Fruit fly (Drosophila melanogaster) whole organism, wandering third instar larva: ENCODE data around the gene CG6432.

Experiments
- CG32264 ChIP-seq: fragments of 200-800 bp; sonication (Bioruptor generic); optimal IDR thresholded peaks from 2 replicates; lab custom pipeline; 2016; ENCODE audit warnings: missing biosample characterization, missing genetic modification characterization
- CG9705 ChIP-seq: fragments of 200-800 bp; sonication (Bioruptor generic); optimal IDR thresholded peaks from 2 replicates; lab custom pipeline; 2018; ENCODE audit warnings: missing biosample characterization, mild to moderate bottlenecking, missing genetic modification characterization
- CrebA ChIP-seq: fragments of 200-800 bp; sonication (Bioruptor generic); optimal IDR thresholded peaks from 2 replicates; lab custom pipeline; 2016; ENCODE audit warnings: missing biosample characterization, mild to moderate bottlenecking, missing genetic modification characterization, borderline replicate concordance
- Dfd ChIP-seq: fragments of >200 bp; optimal IDR thresholded peaks from 2 replicates; lab custom pipeline; 2017; ENCODE audit warnings: missing biosample characterization, missing genetic modification characterization
- Dif ChIP-seq: fragments of 200-275, 200-300 bp; sonication (Bioruptor generic); optimal IDR thresholded peaks from 2 replicates; lab custom pipeline; 2018; ENCODE audit warnings: missing biosample characterization, missing genetic modification characterization; ENCODE audit not compliant: partially characterized antibody
- GATAd ChIP-seq: sonication (Bioruptor generic); optimal IDR thresholded peaks from 2 replicates; lab custom pipeline; 2016; ENCODE audit warnings: missing biosample characterization, missing genetic modification characterization
- HLH106 ChIP-seq: fragments of 200-800 bp; optimal IDR thresholded peaks from 3 replicates; lab custom pipeline; 2019; ENCODE audit warnings: missing biosample characterization, mild to moderate bottlenecking, missing genetic modification characterization, moderate library complexity
- Hr83 ChIP-seq: fragments of 200-300 bp; sonication (Bioruptor generic); optimal IDR thresholded peaks from 2 replicates; lab custom pipeline; 2016; ENCODE audit warnings: missing biosample characterization, mild to moderate bottlenecking, missing genetic modification characterization, moderate library complexity; ENCODE audit not compliant: poor library complexity, severe bottlenecking
- Jra ChIP-seq: sonication (Bioruptor generic); optimal IDR thresholded peaks from 2 replicates; lab custom pipeline; 2016; ENCODE audit warnings: missing biosample characterization, missing genetic modification characterization
- Mio ChIP-seq: sonication (Bioruptor generic); optimal IDR thresholded peaks from 2 replicates; lab custom pipeline; 2016; ENCODE audit warnings: missing biosample characterization, missing genetic modification characterization
- Myc ChIP-seq: fragments of >200 bp; optimal IDR thresholded peaks from 2 replicates; lab custom pipeline; 2017
- N ChIP-seq: fragments of >200 bp; optimal IDR thresholded peaks from 2 replicates; lab custom pipeline; 2018; ENCODE audit warnings: missing biosample characterization, missing external identifiers, missing genetic modification characterization
- OdsH ChIP-seq: fragments of 200-800 bp; sonication (Bioruptor generic); optimal IDR thresholded peaks from 2 replicates; lab custom pipeline; 2016; ENCODE audit warnings: missing biosample characterization, mild to moderate bottlenecking, missing genetic modification characterization
- Rel ChIP-seq, 2 experiments: fragments of 200-800 bp; sonication (Bioruptor generic) in 1 of 2; optimal IDR thresholded peaks; 2 replicates in 1 of 2; 3 replicates in 1 of 2; lab custom pipeline; 2016 to 2019; ENCODE audit warnings: mild to moderate bottlenecking in 2 of 2, missing biosample characterization in 2 of 2, missing genetic modification characterization in 2 of 2, moderate library complexity in 1 of 2
- Vsx2 ChIP-seq: fragments of 200-300, 225-300 bp; sonication (Bioruptor generic); optimal IDR thresholded peaks from 2 replicates; lab custom pipeline; 2018; ENCODE audit warnings: missing biosample characterization, missing genetic modification characterization; ENCODE audit not compliant: partially characterized antibody
- brk ChIP-seq: fragments of 200-800 bp; sonication (Bioruptor generic); optimal IDR thresholded peaks from 2 replicates; lab custom pipeline; 2016; ENCODE audit warnings: missing biosample characterization, mild to moderate bottlenecking, missing genetic modification characterization
- dmrt93B ChIP-seq: fragments of 200-800 bp; sonication (Bioruptor generic); optimal IDR thresholded peaks from 2 replicates; lab custom pipeline; 2018; ENCODE audit warnings: missing biosample characterization, mild to moderate bottlenecking, missing genetic modification characterization
- dsf ChIP-seq: sonication (Bioruptor generic); optimal IDR thresholded peaks from 2 replicates; lab custom pipeline; 2016; ENCODE audit warnings: missing biosample characterization, missing genetic modification characterization, borderline replicate concordance
- ey ChIP-seq: fragments of 200-800 bp; sonication (Bioruptor generic); optimal IDR thresholded peaks from 2 replicates; lab custom pipeline; 2016; ENCODE audit warnings: missing biosample characterization, missing genetic modification characterization
- foxo ChIP-seq, 2 experiments: fragments of 200-800 bp; sonication (Bioruptor generic); optimal IDR thresholded peaks; 2 replicates in 1 of 2; 3 replicates in 1 of 2; lab custom pipeline; 2016 to 2017; ENCODE audit warnings: missing biosample characterization in 2 of 2, missing genetic modification characterization in 2 of 2
- h ChIP-seq: fragments of 200-800 bp; sonication (Bioruptor generic); optimal IDR thresholded peaks from 3 replicates; lab custom pipeline; 2016; ENCODE audit warnings: missing biosample characterization, mild to moderate bottlenecking, missing genetic modification characterization
- jim ChIP-seq: fragments of 175-275, 200-325 bp; sonication (Bioruptor generic); optimal IDR thresholded peaks from 2 replicates; lab custom pipeline; 2016; ENCODE audit warnings: missing biosample characterization, mild to moderate bottlenecking, missing genetic modification characterization
- lola ChIP-seq: fragments of >200 bp; optimal IDR thresholded peaks from 2 replicates; lab custom pipeline; 2017; ENCODE audit warnings: missing biosample characterization, missing genetic modification characterization
- psq ChIP-seq: fragments of 200-800 bp; sonication (Bioruptor generic); optimal IDR thresholded peaks from 3 replicates; lab custom pipeline; 2017; ENCODE audit warnings: missing biosample characterization, mild to moderate bottlenecking, missing genetic modification characterization, moderate library complexity
- rgr ChIP-seq: fragments of 200-800 bp; sonication (Bioruptor generic); optimal IDR thresholded peaks from 3 replicates; lab custom pipeline; 2016; ENCODE audit warnings: missing biosample characterization, mild to moderate bottlenecking, missing genetic modification characterization
- sage ChIP-seq: fragments of 200-800 bp; sonication (Bioruptor generic); optimal IDR thresholded peaks from 2 replicates; lab custom pipeline; 2016; ENCODE audit warnings: missing biosample characterization, mild to moderate bottlenecking, missing genetic modification characterization
- sv ChIP-seq: fragments of 200-800 bp; sonication (Bioruptor generic); optimal IDR thresholded peaks from 3 replicates; lab custom pipeline; 2016; ENCODE audit warnings: missing biosample characterization, missing genetic modification characterization
- tai ChIP-seq: sonication (Bioruptor generic); optimal IDR thresholded peaks from 2 replicates; lab custom pipeline; 2016; ENCODE audit warnings: missing biosample characterization, missing genetic modification characterization
- usp ChIP-seq: fragments of >200 bp; optimal IDR thresholded peaks from 2 replicates; lab custom pipeline; 2017; ENCODE audit warnings: missing biosample characterization, missing genetic modification characterization
- woc ChIP-seq: sonication (Bioruptor generic); optimal IDR thresholded peaks from 2 replicates; lab custom pipeline; 2016; ENCODE audit warnings: missing biosample characterization, mild to moderate bottlenecking, missing genetic modification characterization

CG6432 gene

DNA sequence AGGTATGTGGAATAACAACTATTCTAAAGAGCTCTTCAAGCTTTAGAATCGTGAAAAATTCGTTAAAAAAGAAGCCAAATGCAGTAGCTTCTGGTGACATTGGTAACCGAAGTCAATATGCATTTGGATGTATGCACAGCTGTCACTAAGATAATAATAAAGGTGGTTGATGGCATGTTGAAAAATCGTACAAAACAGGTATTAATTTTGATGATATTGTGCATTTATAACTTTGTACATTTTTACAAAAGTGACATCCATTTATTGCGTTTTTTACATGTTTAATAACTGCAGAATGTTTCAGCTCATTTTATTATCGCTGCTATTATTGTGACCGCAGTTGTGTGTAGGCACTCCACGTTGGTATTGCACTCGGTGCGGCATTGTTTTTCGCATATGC, 35.2 kb upstream of the CG6432 start:
- TF ChIP-seq foxo (GFP tag; optimal IDR thresholded peaks at IDR 0.05; lab: Kevin White, UChicago) (peak in 1 of 2 experiments; percentile 32), Hr83 (GFP tag; lab: Kevin White, UChicago) (peak; percentile 88), OdsH (GFP tag; lab: Kevin White, UChicago) (peak; percentile 1), CG9705 (GFP tag; lab: Kevin White, UChicago) (no peak)
- TF ChIP-seq, all 38 proteins: peak for 3

- TF ChIP-seq lola (GFP tag; lab: Kevin White, UChicago) (no peak), ey (GFP tag; lab: Kevin White, UChicago) (no peak), CG32264 (GFP tag; lab: Kevin White, UChicago) (no peak), dmrt93B (GFP tag; lab: Kevin White, UChicago) (no peak), woc (GFP tag; lab: Kevin White, UChicago) (no peak), Dif (GFP tag; lab: Kevin White, UChicago) (no peak), Myc (lab: Kevin White, UChicago) (no peak)
Measured at dm6 chr3R:24303060-24303459, 33.7 kb upstream of the CG6432 start.

DNA sequence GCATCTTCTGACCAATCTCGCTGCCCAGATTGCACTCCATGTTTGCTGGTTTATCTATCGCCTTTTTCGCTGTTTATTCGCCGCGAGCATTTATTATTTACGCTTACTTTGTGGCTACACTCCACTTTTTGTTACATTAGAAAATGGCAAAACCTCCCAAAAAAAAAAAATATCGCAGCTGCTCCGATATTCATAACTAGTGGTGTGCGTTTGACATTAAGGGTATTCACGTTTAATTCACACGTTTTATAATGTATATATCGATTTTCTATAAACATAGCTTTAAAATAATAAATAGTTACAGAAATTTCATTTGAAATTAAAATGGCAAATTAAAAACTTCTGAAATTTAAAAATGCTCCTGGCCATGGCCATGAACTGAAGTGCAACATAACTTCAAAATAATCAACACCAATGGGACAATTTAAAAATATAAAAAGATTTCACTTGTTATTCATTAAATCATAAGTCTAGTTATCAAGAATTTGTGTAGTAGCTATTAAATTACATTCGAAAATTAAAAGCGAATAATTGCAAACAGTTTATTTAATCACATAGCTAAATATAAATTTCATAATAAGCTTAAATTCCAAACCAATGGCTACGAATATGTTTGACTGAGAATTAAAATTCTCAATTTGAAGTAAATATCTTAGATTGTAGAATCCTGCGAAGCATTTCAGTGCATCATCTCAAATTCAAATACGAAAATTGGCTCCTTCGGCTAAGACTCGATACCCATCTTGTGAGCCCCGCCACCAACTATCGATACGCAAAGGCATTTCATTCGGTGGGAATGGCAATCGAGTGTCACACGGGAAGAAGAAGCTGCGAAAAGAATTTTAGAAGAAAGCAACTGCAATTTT, 18.3 kb upstream of the CG6432 start, which contains the start of the genes Nab2 and BRWD3:
TSS of gene Nab2 (minus strand) at position 203 of the 866 bp plus-strand sequence.
TSS of gene BRWD3 (plus strand) at position 784 of the 866 bp plus-strand sequence.
- no peak for TF ChIP-seq lola (GFP tag; lab: Kevin White, UChicago)
- no peak for TF ChIP-seq dmrt93B (GFP tag; lab: Kevin White, UChicago)
- TF ChIP-seq psq = peak; percentile 48
- peak; percentile 28 for TF ChIP-seq sv
- TF ChIP-seq jim (GFP tag; lab: Kevin White, UChicago) = no peak
- TF ChIP-seq Mio (GFP tag; lab: Kevin White, UChicago) = no peak
- TF ChIP-seq HLH106 (tag; lab: Kevin White, UChicago) = peak; percentile 7
- TF ChIP-seq dsf = no peak
- TF ChIP-seq CrebA (GFP tag; lab: Kevin White, UChicago) = no peak
- no peak for TF ChIP-seq N (GFP tag; lab: Kevin White, UChicago)
- no peak for TF ChIP-seq CG32264 (GFP tag; lab: Kevin White, UChicago)
- TF ChIP-seq Hr83 (GFP tag; lab: Kevin White, UChicago) = peak; percentile 66
- TF ChIP-seq brk (GFP tag; lab: Kevin White, UChicago) = no peak
- no peak for TF ChIP-seq sage (GFP tag; lab: Kevin White, UChicago)
- peak; percentile 31 for TF ChIP-seq ey (GFP tag; lab: Kevin White, UChicago)
- peak in 1 of 2 experiments; percentile 32 for TF ChIP-seq foxo (GFP tag; optimal IDR thresholded peaks at IDR 0.05; lab: Kevin White, UChicago)
- TF ChIP-seq CG9705 (GFP tag; lab: Kevin White, UChicago) = peak; percentile 15
- peak; percentile 26 for TF ChIP-seq Myc (lab: Kevin White, UChicago)
- no peak for TF ChIP-seq woc (GFP tag; lab: Kevin White, UChicago)

DNA sequence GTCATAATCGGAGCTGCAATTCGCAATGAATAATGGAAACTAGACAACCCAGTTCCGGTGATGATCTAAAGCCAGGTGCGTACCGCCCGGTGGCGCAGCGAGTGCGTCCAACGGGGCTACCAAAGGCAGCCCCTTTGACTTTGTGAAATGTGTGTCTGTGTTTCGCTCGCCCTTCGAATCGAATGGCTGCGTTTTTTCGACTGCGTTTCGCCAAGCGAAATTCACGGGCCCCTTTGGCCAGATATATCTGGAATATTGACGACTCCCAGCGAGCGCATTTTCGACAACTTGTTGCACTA, 17.7 kb upstream of the CG6432 start:
- TF ChIP-seq Rel (GFP tag; optimal IDR thresholded peaks at IDR 0.05; lab: Kevin White, UChicago) = no peak
- TF ChIP-seq Rel (tag; optimal IDR thresholded peaks at IDR 0.05; lab: Kevin White, UChicago) = no peak
- TF ChIP-seq tai (GFP tag; lab: Kevin White, UChicago) = no peak
- no peak for TF ChIP-seq Hr83 (GFP tag; lab: Kevin White, UChicago)
- TF ChIP-seq ey (GFP tag; lab: Kevin White, UChicago) = no peak
- no peak for TF ChIP-seq lola (GFP tag; lab: Kevin White, UChicago)
- no peak for TF ChIP-seq usp (GFP tag; lab: Kevin White, UChicago)
- no peak for TF ChIP-seq Jra (GFP tag; lab: Kevin White, UChicago)
- TF ChIP-seq Mio (GFP tag; lab: Kevin White, UChicago) = no peak
- TF ChIP-seq Myc (lab: Kevin White, UChicago) = no peak
- TF ChIP-seq Dfd = no peak
- TF ChIP-seq woc (GFP tag; lab: Kevin White, UChicago) = no peak
- TF ChIP-seq h (GFP tag; lab: Kevin White, UChicago) = no peak
- no peak for TF ChIP-seq psq
- no peak for TF ChIP-seq Dif (GFP tag; lab: Kevin White, UChicago)
- no peak for TF ChIP-seq rgr (GFP tag; lab: Kevin White, UChicago)
- no peak for TF ChIP-seq brk (GFP tag; lab: Kevin White, UChicago)
- TF ChIP-seq Vsx2 (GFP tag; lab: Kevin White, UChicago) = no peak
- TF ChIP-seq GATAd (GFP tag; lab: Kevin White, UChicago) = no peak
- no peak for TF ChIP-seq dmrt93B (GFP tag; lab: Kevin White, UChicago)
